Worm (Caenorhabditis elegans) whole organism, L1 larva: ENCODE data around the gene klp-19.

Experiments
- Y116A8C.19 ChIP-seq: sonication (generic microtip); optimal IDR thresholded peaks from 2 replicates; lab custom pipeline; 2016; ENCODE audit warnings: missing compliant biosample characterization, missing genetic modification characterization, borderline replicate concordance
- aha-1 ChIP-seq: fragments of 150-350 bp; optimal IDR thresholded peaks from 2 replicates; lab custom pipeline; 2014; ENCODE audit warnings: missing biosample characterization, missing genetic modification characterization
- aly-2 ChIP-seq: fragments of 150-350 bp; optimal IDR thresholded peaks from 2 replicates; lab custom pipeline; 2014; ENCODE audit warnings: missing biosample characterization, missing genetic modification characterization
- blmp-1 ChIP-seq: fragments of 150-350 bp; optimal IDR thresholded peaks from 2 replicates; lab custom pipeline; 2014; ENCODE audit warnings: missing biosample characterization, missing genetic modification characterization
- ceh-63 ChIP-seq: fragments of 200-800 bp; sonication (Bioruptor generic); optimal IDR thresholded peaks from 2 replicates; lab custom pipeline; 2018; ENCODE audit warnings: mild to moderate bottlenecking, missing genetic modification characterization, missing compliant biosample characterization
- ceh-90 ChIP-seq: sonication (generic microtip); optimal IDR thresholded peaks from 2 replicates; lab custom pipeline; 2016; ENCODE audit warnings: missing genetic modification characterization, missing compliant biosample characterization
- ces-1 ChIP-seq: fragments of 150-350 bp; optimal IDR thresholded peaks from 2 replicates; lab custom pipeline; 2014; ENCODE audit warnings: missing biosample characterization, missing genetic modification reagents, missing genetic modification characterization
- dsc-1 ChIP-seq: sonication (generic microtip); optimal IDR thresholded peaks from 2 replicates; lab custom pipeline; 2016; ENCODE audit warnings: mild to moderate bottlenecking, missing genetic modification characterization, missing compliant biosample characterization
- efl-1 ChIP-seq, 4 experiments: fragments of 150-350 bp; optimal IDR thresholded peaks in 3 of 4; peaks in 1 of 4; 1 replicate in 1 of 4; 2 replicates in 3 of 4; lab custom pipeline; 2014; ENCODE audit warnings: missing biosample characterization in 2 of 4, missing genetic modification characterization in 2 of 4, missing genetic modification reagents in 2 of 4
- egl-27 ChIP-seq, 2 experiments: fragments of 150-350 bp in 1 of 2; sonication (generic microtip); optimal IDR thresholded peaks; 3 replicates each; lab custom pipeline; 2017 to 2018; ENCODE audit warnings: missing biosample characterization in 2 of 2, missing genetic modification characterization in 2 of 2, missing genetic modification reagents in 2 of 2
- ets-5 ChIP-seq: fragments of 200-800 bp; sonication (Bioruptor generic); IDR thresholded peaks from 2 replicates; pipeline ENCODE4 v1.3.6; 2022; ENCODE audit warnings: missing genetic modification characterization, missing compliant biosample characterization
- fkh-10 ChIP-seq: sonication (generic microtip); optimal IDR thresholded peaks from 2 replicates; lab custom pipeline; 2017; ENCODE audit warnings: missing biosample characterization, missing genetic modification reagents, missing genetic modification characterization
- hlh-17 ChIP-seq: fragments of 200-800 bp; sonication (Bioruptor generic); optimal IDR thresholded peaks from 2 replicates; lab custom pipeline; 2018; ENCODE audit warnings: missing genetic modification characterization, mild to moderate bottlenecking, missing compliant biosample characterization, moderate library complexity, borderline replicate concordance
- hlh-4 ChIP-seq: sonication (generic microtip); optimal IDR thresholded peaks from 2 replicates; lab custom pipeline; 2016; ENCODE audit warnings: mild to moderate bottlenecking, missing genetic modification characterization, missing compliant biosample characterization
- isw-1 ChIP-seq: fragments of 200-800 bp; sonication (Bioruptor generic); IDR thresholded peaks from 2 replicates; pipeline ENCODE4 v1.3.6; 2022; ENCODE audit warnings: missing genetic modification characterization, missing compliant biosample characterization
- jun-1 ChIP-seq: fragments of 150-350 bp; optimal IDR thresholded peaks from 2 replicates; lab custom pipeline; 2014; ENCODE audit warnings: missing biosample characterization, missing genetic modification reagents, missing genetic modification characterization
- lin-13 ChIP-seq: fragments of 150-350 bp; optimal IDR thresholded peaks from 2 replicates; lab custom pipeline; 2014; ENCODE audit warnings: missing biosample characterization, missing genetic modification reagents, missing genetic modification characterization
- lin-14 ChIP-seq: fragments of 200-800 bp; sonication (Bioruptor generic); optimal IDR thresholded peaks from 2 replicates; lab custom pipeline; 2018; ENCODE audit warnings: mild to moderate bottlenecking, missing genetic modification characterization, moderate library complexity, missing compliant biosample characterization
- lin-35 ChIP-seq, 2 experiments: fragments of 150-350 bp; optimal IDR thresholded peaks; 2 replicates each; lab custom pipeline; 2014; ENCODE audit warnings: missing biosample characterization in 2 of 2, missing genetic modification characterization in 2 of 2, missing genetic modification reagents in 2 of 2
- lin-39 ChIP-seq: fragments of 150-350 bp; optimal IDR thresholded peaks from 2 replicates; lab custom pipeline; 2014; ENCODE audit warnings: missing biosample characterization, missing genetic modification reagents, missing genetic modification characterization
- nhr-12 ChIP-seq: sonication (generic microtip); optimal IDR thresholded peaks from 2 replicates; lab custom pipeline; 2017; ENCODE audit warnings: missing biosample characterization, missing genetic modification characterization
- nhr-19 ChIP-seq: fragments of 200-800 bp; sonication (Bioruptor generic); conservative IDR thresholded peaks from 2 replicates; pipeline ENCODE4 v1.3.6; 2022; ENCODE audit warnings: missing genetic modification characterization, missing compliant biosample characterization
- nhr-20 ChIP-seq: sonication (generic microtip); optimal IDR thresholded peaks from 2 replicates; lab custom pipeline; 2016; ENCODE audit warnings: mild to moderate bottlenecking, missing genetic modification characterization, missing compliant biosample characterization
- nhr-237 ChIP-seq: fragments of 150-350 bp; optimal IDR thresholded peaks from 2 replicates; lab custom pipeline; 2014; ENCODE audit warnings: missing biosample characterization, missing genetic modification characterization
- nhr-71 ChIP-seq: sonication (generic microtip); optimal IDR thresholded peaks from 2 replicates; lab custom pipeline; 2016; ENCODE audit warnings: mild to moderate bottlenecking, missing genetic modification characterization, moderate library complexity, missing compliant biosample characterization
- nhr-85 ChIP-seq: sonication (generic microtip); peaks from one replicate; lab custom pipeline; 2016; ENCODE audit warnings: missing genetic modification characterization, inconsistent platforms, missing compliant biosample characterization
- pag-3 ChIP-seq: sonication (generic microtip); optimal IDR thresholded peaks from 2 replicates; lab custom pipeline; 2017; ENCODE audit warnings: missing genetic modification characterization, mild to moderate bottlenecking, missing compliant biosample characterization, antibody characterized with exemption, borderline replicate concordance; ENCODE audit not compliant: insufficient read depth
- rnt-1 ChIP-seq: sonication (generic microtip); optimal IDR thresholded peaks from 2 replicates; lab custom pipeline; 2016; ENCODE audit warnings: mild to moderate bottlenecking, missing genetic modification characterization, moderate library complexity, missing compliant biosample characterization
- sptf-1 ChIP-seq: fragments of 150-350 bp; optimal IDR thresholded peaks from 2 replicates; lab custom pipeline; 2014; ENCODE audit warnings: missing biosample characterization, missing genetic modification characterization
- swsn-7 ChIP-seq: sonication (generic microtip); optimal IDR thresholded peaks from 2 replicates; lab custom pipeline; 2016; ENCODE audit warnings: missing genetic modification characterization, missing compliant biosample characterization
- tlp-1 ChIP-seq: fragments of 150-350 bp; optimal IDR thresholded peaks from 2 replicates; lab custom pipeline; 2014; ENCODE audit warnings: missing biosample characterization, missing genetic modification characterization
- unc-30 ChIP-seq: sonication (generic microtip); optimal IDR thresholded peaks from 2 replicates; lab custom pipeline; 2017; ENCODE audit warnings: missing biosample characterization, missing genetic modification characterization
- unc-86 ChIP-seq: sonication (generic microtip); optimal IDR thresholded peaks from 2 replicates; lab custom pipeline; 2016; ENCODE audit warnings: missing genetic modification characterization, missing compliant biosample characterization
- ztf-11 ChIP-seq, 2 experiments: sonication (generic microtip); optimal IDR thresholded peaks; 2 replicates each; lab custom pipeline; 2016 to 2017; ENCODE audit warnings: missing genetic modification characterization in 2 of 2, missing biosample characterization in 1 of 2, missing compliant biosample characterization in 1 of 2
- ztf-4 ChIP-seq: fragments of 150-350 bp; optimal IDR thresholded peaks from 2 replicates; lab custom pipeline; 2014; ENCODE audit warnings: missing biosample characterization, missing genetic modification characterization

Gene klp-19

ce11 chrIII:13340504-13341274 is 33.6 kb upstream of the klp-19 start (continued):
- TF ChIP-seq nhr-71 (tag; lab: Kevin White, UChicago) (peak; percentile 56), ets-5 (GFP tag; lab: Robert Waterston, UW) (no peak), dsc-1 (tag; lab: Kevin White, UChicago) (peak; percentile 66), nhr-12 (no peak), rnt-1 (tag; lab: Kevin White, UChicago) (peak; percentile 24), blmp-1 (tag; lab: Kevin White, UChicago) (peak; percentile 17), fkh-10 (GFP tag; lab: Kevin White, UChicago) (no peak), unc-86 (no peak)

DNA sequence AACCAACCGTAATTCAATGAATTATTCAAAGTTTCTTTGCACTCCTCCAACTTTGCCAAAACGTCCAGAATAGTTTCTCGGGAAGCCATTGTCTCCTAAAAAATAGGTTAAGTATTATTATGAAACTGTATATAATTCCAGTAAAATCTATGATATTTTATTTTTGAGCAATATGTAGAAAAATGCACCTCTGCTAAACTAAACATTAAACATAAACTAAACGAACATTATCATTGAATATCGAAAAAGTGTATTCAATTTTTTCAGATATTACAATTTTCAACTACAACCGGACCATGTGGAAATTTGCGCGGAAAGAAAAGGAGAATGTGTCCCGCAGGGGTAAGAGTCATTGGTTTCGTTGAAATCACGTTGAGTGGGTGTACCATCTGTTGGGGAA is 32.6 kb upstream of the klp-19 start, which contains the start of gene F53A2.3:
F53A2.3 (minus strand) TSS at position 101 of the 400 bp plus-strand sequence.
- TF ChIP-seq lin-39 (no peak), nhr-237 (no peak), ceh-63 (GFP tag; lab: Kevin White, UChicago) (no peak)

DNA sequence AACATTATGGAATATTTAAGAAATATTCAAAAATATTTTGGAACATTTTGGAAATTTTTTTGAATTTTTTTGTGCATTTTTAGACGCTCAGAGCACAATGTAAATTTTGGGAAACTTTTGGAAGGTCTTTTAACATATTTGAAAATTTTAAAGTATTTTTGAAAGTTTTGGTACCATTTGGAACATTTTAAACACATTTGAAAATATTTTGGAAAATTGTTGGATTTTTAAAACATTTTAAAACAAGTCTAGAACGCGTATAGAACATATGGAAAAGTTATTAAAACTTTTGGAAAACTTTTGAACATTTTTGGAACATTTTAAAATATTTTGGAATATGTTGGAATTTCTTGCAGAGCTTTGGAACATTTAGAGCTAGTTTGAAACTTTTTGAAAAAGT is 26.7 kb upstream of the klp-19 start, which contains the start of gene sdz-20:
sdz-20 (plus strand) TSS at position 301 of the 400 bp plus-strand sequence.
- no peak for TF ChIP-seq lin-35 (GFP tag; optimal IDR thresholded peaks at IDR 0.05; lab: Kevin White, UChicago)
- no peak for TF ChIP-seq nhr-20
- TF ChIP-seq aha-1 (tag; lab: Kevin White, UChicago): no peak
- TF ChIP-seq hlh-17 (GFP tag; lab: Kevin White, UChicago): no peak
- no peak for TF ChIP-seq ces-1 (GFP tag; lab: Kevin White, UChicago)
- no peak for TF ChIP-seq hlh-4
- no peak for TF ChIP-seq nhr-19 (GFP tag; lab: Robert Waterston, UW)
- no peak for TF ChIP-seq egl-27 (tag; optimal IDR thresholded peaks at IDR 0.05; lab: Kevin White, UChicago)
- no peak for TF ChIP-seq efl-1 (optimal IDR thresholded peaks at IDR 0.05; lab: Kevin White, UChicago)
- TF ChIP-seq efl-1 (GFP tag; optimal IDR thresholded peaks at IDR 0.05 in 1 of 2; lab: Kevin White, UChicago): no peak
- TF ChIP-seq ztf-4 (tag; lab: Kevin White, UChicago): no peak
- TF ChIP-seq ztf-11 (tag; optimal IDR thresholded peaks at IDR 0.05; lab: Kevin White, UChicago): no peak
- no peak for TF ChIP-seq nhr-12
- TF ChIP-seq lin-13 (GFP tag; lab: Kevin White, UChicago): no peak
- TF ChIP-seq ceh-90 (tag; lab: Kevin White, UChicago): no peak
- no peak for TF ChIP-seq lin-14 (GFP tag; lab: Kevin White, UChicago)
- TF ChIP-seq ceh-63 (GFP tag; lab: Kevin White, UChicago): no peak

DNA sequence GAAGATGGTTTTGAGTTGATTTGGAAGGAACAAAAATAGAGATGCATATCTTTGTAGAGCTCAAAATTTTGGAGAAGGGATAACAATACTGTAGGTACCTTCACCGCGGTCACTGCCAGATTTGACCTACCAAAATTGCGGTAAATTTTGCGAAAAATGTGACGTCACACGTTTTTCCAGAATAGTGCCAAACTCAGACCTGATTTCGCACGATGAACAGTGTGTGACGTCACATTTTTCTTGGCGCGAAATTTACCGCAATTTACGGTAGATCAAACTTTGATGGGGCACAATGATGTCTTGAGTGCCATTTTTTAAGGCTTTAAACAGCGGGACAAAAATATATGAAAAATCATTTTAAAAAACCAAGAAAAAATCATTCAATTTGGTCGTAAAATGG is 21.9 kb upstream of the klp-19 start:
- TF ChIP-seq lin-13 (GFP tag; lab: Kevin White, UChicago) (no peak), sptf-1 (tag; lab: Kevin White, UChicago) (no peak), nhr-85 (tag; lab: Kevin White, UChicago) (peak; percentile 10), jun-1 (tag; lab: Kevin White, UChicago) (no peak), blmp-1 (tag; lab: Kevin White, UChicago) (no peak), tlp-1 (tag; lab: Kevin White, UChicago) (no peak), unc-30 (tag; lab: Kevin White, UChicago) (no peak), efl-1 (optimal IDR thresholded peaks at IDR 0.05; lab: Kevin White, UChicago) (no peak), efl-1 (GFP tag; optimal IDR thresholded peaks at IDR 0.05 in 1 of 2; lab: Kevin White, UChicago) (peak in 1 of 2 experiments; percentile 64)
- TF ChIP-seq, all 84 proteins: peak for 2

- no peak for TF ChIP-seq dsc-1 (tag; lab: Kevin White, UChicago)
- TF ChIP-seq nhr-237: no peak
- no peak for TF ChIP-seq Y116A8C.19 (tag; lab: Kevin White, UChicago)
- no peak for TF ChIP-seq isw-1
- no peak for TF ChIP-seq swsn-7 (tag; lab: Kevin White, UChicago)
- no peak for TF ChIP-seq efl-1 (optimal IDR thresholded peaks at IDR 0.05; lab: Kevin White, UChicago)
- TF ChIP-seq efl-1 (GFP tag; optimal IDR thresholded peaks at IDR 0.05 in 1 of 2; lab: Kevin White, UChicago): no peak
- no peak for TF ChIP-seq pag-3 (tag; lab: Kevin White, UChicago)
- no peak for TF ChIP-seq nhr-12
- no peak for TF ChIP-seq tlp-1 (tag; lab: Kevin White, UChicago)
- no peak for TF ChIP-seq aly-2 (tag; lab: Kevin White, UChicago)
Observed at ce11 chrIII:13324739-13325138, 17.7 kb upstream of the klp-19 start, which contains the start of gene F53A2.1. Gene F53A2.1 (minus strand): TSS chrIII:13324839.
